Fruit fly (Drosophila melanogaster): ENCODE measurements around the gene RfC38.

DNA sequence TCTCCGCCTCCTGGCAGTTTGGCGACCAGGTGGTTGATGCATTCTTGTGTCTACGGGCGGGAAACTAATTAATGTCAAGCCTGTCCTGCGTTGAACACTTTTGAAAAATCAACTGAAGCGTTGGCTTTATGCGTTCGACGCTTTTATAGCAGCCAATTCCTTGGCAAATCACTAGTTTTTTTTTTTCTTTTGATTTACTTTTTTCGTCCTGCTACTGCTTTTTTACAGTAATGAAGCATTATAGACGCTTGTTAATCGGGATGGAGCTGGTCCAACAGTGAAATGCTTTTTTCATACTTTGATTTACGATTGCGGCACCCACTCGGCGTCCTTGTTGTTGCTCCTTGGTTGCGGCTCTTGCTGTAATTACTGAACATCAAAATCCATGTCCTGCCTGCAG, 45.3 kb downstream of the RfC38 start, which contains the start of gene AstCC:
- TF ChIP-seq CG8478 (optimal IDR thresholded peaks at IDR 0.05) = no peak
- TF ChIP-seq CTCF (optimal IDR thresholded peaks at IDR 0.05) = no peak

All from S2 (cell line).